Worm (Caenorhabditis elegans) whole organism, L3 larva: Measurements from ENCODE around the gene nhr-211.
A peak's percentile ranks its signal among the peaks of the same experiment; 100 is the strongest.

ENCODE experiments used
- ceh-28 ChIP-seq: fragments of 150-350 bp; optimal IDR thresholded peaks from 2 replicates; lab custom pipeline; 2014; ENCODE audit warnings: missing biosample characterization, missing genetic modification reagents, missing genetic modification characterization
- ceh-9 ChIP-seq: sonication (generic microtip); optimal IDR thresholded peaks from 2 replicates; lab custom pipeline; 2018; ENCODE audit warnings: missing biosample characterization, missing genetic modification characterization
- daf-12 ChIP-seq: fragments of 150-350 bp; optimal IDR thresholded peaks from 2 replicates; lab custom pipeline; 2014; ENCODE audit warnings: missing biosample characterization, missing genetic modification reagents, missing genetic modification characterization
- egl-27 ChIP-seq: sonication (generic microtip); optimal IDR thresholded peaks from 4 replicates; lab custom pipeline; 2017; ENCODE audit warnings: missing biosample characterization, missing genetic modification reagents, missing genetic modification characterization
- egl-5 ChIP-seq: fragments of 150-350 bp; optimal IDR thresholded peaks from 2 replicates; lab custom pipeline; 2017; ENCODE audit warnings: missing biosample characterization, missing genetic modification reagents, missing genetic modification characterization, inconsistent platforms
- elt-2 ChIP-seq: sonication (generic microtip); optimal IDR thresholded peaks from 2 replicates; lab custom pipeline; 2016; ENCODE audit warnings: missing genetic modification reagents, mild to moderate bottlenecking, missing genetic modification characterization, missing compliant biosample characterization
- elt-3 ChIP-seq, 3 experiments: fragments of 150-350 bp in 1 of 3; sonication (generic microtip) in 2 of 3; optimal IDR thresholded peaks; 2 replicates in 2 of 3; 4 replicates in 1 of 3; lab custom pipeline; 2014 to 2017; ENCODE audit warnings: missing biosample characterization in 3 of 3, missing genetic modification characterization in 3 of 3
- hmg-11 ChIP-seq: sonication (generic microtip); optimal IDR thresholded peaks from 2 replicates; lab custom pipeline; 2016; ENCODE audit warnings: missing genetic modification characterization, missing compliant biosample characterization
- lsy-12 ChIP-seq: sonication (generic microtip); optimal IDR thresholded peaks from 2 replicates; lab custom pipeline; 2016; ENCODE audit warnings: mild to moderate bottlenecking, missing genetic modification characterization, missing compliant biosample characterization
- nfya-1 ChIP-seq: sonication (generic microtip); optimal IDR thresholded peaks from 2 replicates; lab custom pipeline; 2017; ENCODE audit warnings: missing genetic modification characterization, mild to moderate bottlenecking, missing compliant biosample characterization, antibody characterized with exemption, moderate library complexity; ENCODE audit not compliant: insufficient read depth
- nhr-11 ChIP-seq: fragments of 150-350 bp; optimal IDR thresholded peaks from 2 replicates; lab custom pipeline; 2014; ENCODE audit warnings: missing biosample characterization, missing genetic modification characterization
- nhr-12 ChIP-seq: fragments of 150-350 bp; optimal IDR thresholded peaks from 2 replicates; lab custom pipeline; 2014; ENCODE audit warnings: missing biosample characterization, missing genetic modification characterization
- nhr-23 ChIP-seq: fragments of 150-350 bp; optimal IDR thresholded peaks from 2 replicates; lab custom pipeline; 2014; ENCODE audit warnings: missing biosample characterization, missing genetic modification reagents, missing genetic modification characterization
- nhr-25 ChIP-seq: sonication (generic microtip); optimal IDR thresholded peaks from 2 replicates; lab custom pipeline; 2017; ENCODE audit warnings: missing biosample characterization, missing genetic modification characterization
- nhr-43 ChIP-seq: sonication (generic microtip); optimal IDR thresholded peaks from 2 replicates; lab custom pipeline; 2016; ENCODE audit warnings: mild to moderate bottlenecking, missing genetic modification characterization, missing compliant biosample characterization; ENCODE audit not compliant: poor library complexity, severe bottlenecking
- nhr-76 ChIP-seq: fragments of 150-350 bp; sonication (generic microtip); optimal IDR thresholded peaks from 5 replicates; lab custom pipeline; 2014; ENCODE audit warnings: missing biosample characterization, missing genetic modification characterization
- pqm-1 ChIP-seq: fragments of 150-350 bp; optimal IDR thresholded peaks from 2 replicates; lab custom pipeline; 2017; ENCODE audit warnings: missing biosample characterization, missing genetic modification characterization, inconsistent platforms
- sea-2 ChIP-seq: fragments of 150-350 bp; sonication (generic microtip); optimal IDR thresholded peaks from 4 replicates; lab custom pipeline; 2014; ENCODE audit warnings: missing biosample characterization, missing genetic modification reagents, missing genetic modification characterization
- skn-1 ChIP-seq: fragments of 150-350 bp; optimal IDR thresholded peaks from 2 replicates; lab custom pipeline; 2014; ENCODE audit warnings: missing biosample characterization, missing genetic modification characterization
- unc-39 ChIP-seq: sonication (generic microtip); optimal IDR thresholded peaks from 4 replicates; lab custom pipeline; 2017; ENCODE audit warnings: missing biosample characterization, missing genetic modification characterization
- unc-62 ChIP-seq: fragments of 150-350 bp; sonication (generic microtip); optimal IDR thresholded peaks from 4 replicates; lab custom pipeline; 2014; ENCODE audit warnings: missing biosample characterization, missing genetic modification reagents, missing genetic modification characterization
- zag-1 ChIP-seq: fragments of 150-350 bp; optimal IDR thresholded peaks from 2 replicates; lab custom pipeline; 2014; ENCODE audit warnings: missing biosample characterization, missing genetic modification characterization

Gene nhr-211

ce11 chrV:534176-534575 is 47.4 kb downstream of the nhr-211 start, which contains the start of gene nhr-132:
nhr-132 (plus strand) TSS chrV:534446.
- TF ChIP-seq nhr-25 (tag; lab: Kevin White, UChicago) = peak; percentile 28
- TF ChIP-seq egl-5 (tag; lab: Kevin White, UChicago) = peak; percentile 14
- peak; percentile 73 for TF ChIP-seq pqm-1 (tag; lab: Kevin White, UChicago)
- TF ChIP-seq nhr-11 (tag; lab: Kevin White, UChicago) = no peak
- peak; percentile 60 for TF ChIP-seq elt-2
- TF ChIP-seq lsy-12 (tag; lab: Kevin White, UChicago) = no peak
- TF ChIP-seq ceh-28 (tag; lab: Kevin White, UChicago) = peak; percentile 53
- TF ChIP-seq elt-3 (tag; optimal IDR thresholded peaks at IDR 0.05; lab: Kevin White, UChicago) = peak in 1 of 3 experiments; percentile 58
- TF ChIP-seq nhr-23 (tag; lab: Kevin White, UChicago) = peak; percentile 27
- TF ChIP-seq hmg-11 (tag; lab: Kevin White, UChicago) = peak; percentile 18

ce11 chrV:536571-536970 is 49.8 kb downstream of the nhr-211 start, which contains the start of gene C14C6.5:
C14C6.5 (plus strand) TSS chrV:536628.
- TF ChIP-seq nhr-25 (tag; lab: Kevin White, UChicago) (no peak), egl-27 (tag; lab: Kevin White, UChicago) (no peak), nhr-76 (no peak), nhr-12 (tag; lab: Kevin White, UChicago) (no peak), nhr-11 (tag; lab: Kevin White, UChicago) (no peak), pqm-1 (tag; lab: Kevin White, UChicago) (no peak), daf-12 (tag; lab: Kevin White, UChicago) (no peak), sea-2 (GFP tag; lab: Kevin White, UChicago) (no peak), skn-1 (tag; lab: Kevin White, UChicago) (no peak), zag-1 (no peak), nhr-43 (tag; lab: Kevin White, UChicago) (no peak), elt-3 (tag; optimal IDR thresholded peaks at IDR 0.05; lab: Kevin White, UChicago) (no peak), ceh-9 (no peak), unc-62 (GFP tag; lab: Kevin White, UChicago) (no peak), nhr-23 (tag; lab: Kevin White, UChicago) (no peak), ceh-28 (tag; lab: Kevin White, UChicago) (no peak), unc-39 (tag; lab: Kevin White, UChicago) (no peak), nfya-1 (no peak)
